Fruit fly (Drosophila melanogaster) whole organism, embryonic: ENCODE data around the gene CG9106.
A peak's percentile ranks its signal among the peaks of the same experiment; 100 is the strongest.

ENCODE experiments used
- Aef1 ChIP-seq: fragments of 200-800 bp; sonication (Bioruptor generic); IDR thresholded peaks from 3 replicates; pipeline ENCODE4 v1.3.6; 2022; ENCODE audit warnings: missing biosample characterization, missing genetic modification characterization
- CG10565 ChIP-seq: fragments of 200-800 bp; sonication (Bioruptor generic); optimal IDR thresholded peaks from 3 replicates; lab custom pipeline; 2016; ENCODE audit warnings: missing biosample characterization, mild to moderate bottlenecking, missing genetic modification characterization
- CG11560 ChIP-seq: fragments of 200-800 bp; sonication (Bioruptor generic); IDR thresholded peaks from 3 replicates; pipeline ENCODE4 v1.3.6; 2022; ENCODE audit warnings: missing biosample characterization, missing genetic modification characterization
- CG13775 ChIP-seq: fragments of 200-800 bp; sonication (Bioruptor generic); optimal IDR thresholded peaks from 3 replicates; lab custom pipeline; 2017; ENCODE audit warnings: missing biosample characterization, mild to moderate bottlenecking, missing genetic modification characterization
- CG14050 ChIP-seq: fragments of 200-800 bp; sonication (Bioruptor generic); IDR thresholded peaks from 3 replicates; pipeline ENCODE4 v1.3.6; 2022; ENCODE audit warnings: missing biosample characterization, missing genetic modification characterization
- CG14965 ChIP-seq: fragments of 200-800 bp; sonication (Bioruptor generic); optimal IDR thresholded peaks from 2 replicates; lab custom pipeline; 2016; ENCODE audit warnings: missing biosample characterization, missing genetic modification characterization, borderline replicate concordance
- CG15011 ChIP-seq: fragments of 200-800 bp; sonication (Bioruptor generic); optimal IDR thresholded peaks from 3 replicates; lab custom pipeline; 2018; ENCODE audit warnings: missing biosample characterization, mild to moderate bottlenecking, missing genetic modification characterization
- CG1647 ChIP-seq: fragments of 200-800 bp; sonication (Bioruptor generic); optimal IDR thresholded peaks from 3 replicates; lab custom pipeline; 2016; ENCODE audit warnings: missing biosample characterization, missing genetic modification characterization
- CG17829 ChIP-seq: fragments of 200-800 bp; optimal IDR thresholded peaks from 2 replicates; lab custom pipeline; 2019; ENCODE audit warnings: missing biosample characterization, mild to moderate bottlenecking, missing genetic modification characterization, moderate library complexity
- CG1792 ChIP-seq: fragments of 200-800 bp; sonication (Bioruptor generic); optimal IDR thresholded peaks from 2 replicates; lab custom pipeline; 2016; ENCODE audit warnings: missing biosample characterization, missing genetic modification characterization
- CG18262 ChIP-seq: fragments of 200-800 bp; optimal IDR thresholded peaks from 3 replicates; lab custom pipeline; 2019; ENCODE audit warnings: missing biosample characterization, mild to moderate bottlenecking, missing genetic modification characterization, moderate library complexity
- CG1832 ChIP-seq: fragments of 200-800 bp; sonication (Bioruptor generic); optimal IDR thresholded peaks from 2 replicates; lab custom pipeline; 2017; ENCODE audit warnings: missing biosample characterization, mild to moderate bottlenecking, missing genetic modification characterization, inconsistent platforms
- CG18476 ChIP-seq: fragments of 200-800 bp; sonication (Bioruptor generic); optimal IDR thresholded peaks from 2 replicates; lab custom pipeline; 2016; ENCODE audit warnings: missing biosample characterization, mild to moderate bottlenecking, missing genetic modification characterization
- CG18599 ChIP-seq: fragments of 200-800 bp; sonication (Bioruptor generic); optimal IDR thresholded peaks from 3 replicates; lab custom pipeline; 2017; ENCODE audit warnings: missing biosample characterization, missing genetic modification characterization, mild to moderate bottlenecking, moderate library complexity, missing genetic modification reagents
- CG2202 ChIP-seq: fragments of 200-800 bp; sonication (Bioruptor generic); optimal IDR thresholded peaks from 2 replicates; lab custom pipeline; 2018; ENCODE audit warnings: missing biosample characterization, mild to moderate bottlenecking, missing genetic modification characterization
- CG3065 ChIP-seq: fragments of 200-800 bp; sonication (Bioruptor generic); optimal IDR thresholded peaks from 2 replicates; lab custom pipeline; 2016; ENCODE audit warnings: missing biosample characterization, missing genetic modification characterization
- CG32532 ChIP-seq: fragments of 200-800 bp; sonication (Bioruptor generic); IDR thresholded peaks from 2 replicates; pipeline ENCODE4 v1.3.6; 2022; ENCODE audit warnings: missing biosample characterization, missing genetic modification characterization
- CG33213 ChIP-seq: fragments of 200-800 bp; sonication (Bioruptor generic); optimal IDR thresholded peaks from 3 replicates; lab custom pipeline; 2016; ENCODE audit warnings: missing biosample characterization, missing genetic modification characterization
- CG7786 ChIP-seq: fragments of 200-800 bp; sonication (Bioruptor generic); optimal IDR thresholded peaks from 2 replicates; lab custom pipeline; 2016; ENCODE audit warnings: missing biosample characterization, missing genetic modification characterization
- CG8388 ChIP-seq: fragments of 200-800 bp; sonication (Bioruptor generic); optimal IDR thresholded peaks from 2 replicates; lab custom pipeline; 2019; ENCODE audit warnings: missing biosample characterization, mild to moderate bottlenecking, missing genetic modification characterization, moderate library complexity
- CG9932 ChIP-seq: fragments of 200-800 bp; sonication (Bioruptor generic); IDR thresholded peaks from 2 replicates; pipeline ENCODE4 v1.3.6; 2022; ENCODE audit warnings: missing biosample characterization, missing genetic modification characterization
- Dp ChIP-seq: fragments of 200-800 bp; sonication (Bioruptor generic); optimal IDR thresholded peaks from 2 replicates; lab custom pipeline; 2018; ENCODE audit warnings: missing biosample characterization, mild to moderate bottlenecking, missing genetic modification characterization, moderate library complexity
- ERR ChIP-seq: fragments of 200-800 bp; sonication (Bioruptor generic); optimal IDR thresholded peaks from 2 replicates; lab custom pipeline; 2016; ENCODE audit warnings: missing biosample characterization, missing genetic modification characterization
- GATAe ChIP-seq: fragments of 200-800 bp; sonication (Bioruptor generic); conservative IDR thresholded peaks from 2 replicates; pipeline ENCODE4 v1.3.6; 2022; ENCODE audit warnings: missing biosample characterization, missing genetic modification characterization
- HLH54F ChIP-seq: fragments of 200-800 bp; sonication (Bioruptor generic); optimal IDR thresholded peaks from 3 replicates; lab custom pipeline; 2016; ENCODE audit warnings: missing biosample characterization, missing genetic modification characterization
- Lpt ChIP-seq: fragments of >200 bp; optimal IDR thresholded peaks from 2 replicates; lab custom pipeline; 2018; ENCODE audit warnings: missing biosample characterization, missing genetic modification characterization
- NC2α ChIP-seq: fragments of 200-800 bp; sonication (Bioruptor generic); optimal IDR thresholded peaks from 2 replicates; lab custom pipeline; 2016; ENCODE audit warnings: missing biosample characterization, missing genetic modification characterization
- NfI ChIP-seq: fragments of 200-800 bp; sonication (Bioruptor generic); optimal IDR thresholded peaks from 3 replicates; lab custom pipeline; 2018; ENCODE audit warnings: missing biosample characterization, mild to moderate bottlenecking, missing genetic modification characterization, moderate library complexity
- Poxn ChIP-seq: fragments of 200-800 bp; sonication (Bioruptor generic); IDR thresholded peaks from 2 replicates; pipeline ENCODE4 v1.3.6; 2022; ENCODE audit warnings: missing biosample characterization, missing genetic modification characterization
- Taf1 ChIP-seq: fragments of 200-800 bp; sonication (Bioruptor generic); IDR thresholded peaks from 2 replicates; pipeline ENCODE4 v1.3.6; 2022; ENCODE audit warnings: missing biosample characterization, missing genetic modification characterization
- al ChIP-seq: fragments of 200-800 bp; sonication (Bioruptor generic); IDR thresholded peaks from 2 replicates; pipeline ENCODE4 v1.3.6; 2022; ENCODE audit warnings: missing biosample characterization, missing genetic modification characterization
- bowl ChIP-seq: fragments of 200-800 bp; sonication (Bioruptor generic); IDR thresholded peaks from 2 replicates; pipeline ENCODE4 v1.3.6; 2022; ENCODE audit warnings: missing biosample characterization, missing genetic modification characterization
- cad ChIP-seq: fragments of >200 bp; optimal IDR thresholded peaks from 2 replicates; lab custom pipeline; 2017; ENCODE audit warnings: missing biosample characterization, missing genetic modification characterization
- caup ChIP-seq: fragments of 200-800 bp; sonication (Bioruptor generic); optimal IDR thresholded peaks from 3 replicates; lab custom pipeline; 2017; ENCODE audit warnings: missing biosample characterization, mild to moderate bottlenecking, missing genetic modification characterization, moderate library complexity; ENCODE audit not compliant: severe bottlenecking
- dati ChIP-seq: fragments of 200-800 bp; sonication (Bioruptor generic); IDR thresholded peaks from 2 replicates; pipeline ENCODE4 v1.3.6; 2022; ENCODE audit warnings: missing biosample characterization, missing genetic modification characterization
- exex ChIP-seq: fragments of 200-800 bp; sonication (Bioruptor generic); optimal IDR thresholded peaks from 4 replicates; lab custom pipeline; 2018; ENCODE audit warnings: missing biosample characterization, mild to moderate bottlenecking, missing genetic modification characterization, moderate library complexity
- fu2 ChIP-seq: fragments of 200-800 bp; sonication (Bioruptor generic); optimal IDR thresholded peaks from 2 replicates; lab custom pipeline; 2016; ENCODE audit warnings: missing biosample characterization, missing genetic modification characterization
- gfzf ChIP-seq: fragments of 200-800 bp; sonication (Bioruptor generic); optimal IDR thresholded peaks from 2 replicates; lab custom pipeline; 2016; ENCODE audit warnings: missing biosample characterization, mild to moderate bottlenecking, missing genetic modification characterization, moderate library complexity
- gro ChIP-seq: fragments of 200-800 bp; sonication (Bioruptor generic); optimal IDR thresholded peaks from 2 replicates; lab custom pipeline; 2016; ENCODE audit warnings: missing biosample characterization, missing genetic modification characterization
- lmd ChIP-seq: fragments of 200-800 bp; sonication (Bioruptor generic); IDR thresholded peaks from 2 replicates; pipeline ENCODE4 v1.3.6; 2022; ENCODE audit warnings: missing biosample characterization, missing genetic modification characterization
- lola ChIP-seq, 3 experiments: fragments of >200 bp in 2 of 3; fragments of 200-800 bp in 1 of 3; sonication (Bioruptor generic) in 1 of 3; optimal IDR thresholded peaks; 2 replicates each; lab custom pipeline; 2017 to 2019; ENCODE audit warnings: missing biosample characterization in 3 of 3, missing genetic modification characterization in 3 of 3, mild to moderate bottlenecking in 1 of 3, moderate library complexity in 1 of 3
- luna ChIP-seq: fragments of 200-800 bp; sonication (Bioruptor generic); optimal IDR thresholded peaks from 2 replicates; lab custom pipeline; 2016; ENCODE audit warnings: missing biosample characterization, missing genetic modification characterization
- mirr ChIP-seq: fragments of 200-800 bp; sonication (Bioruptor generic); optimal IDR thresholded peaks from 3 replicates; lab custom pipeline; 2018; ENCODE audit warnings: missing biosample characterization, mild to moderate bottlenecking, missing genetic modification characterization
- nmo ChIP-seq: fragments of 200-800 bp; sonication (Bioruptor generic); optimal IDR thresholded peaks from 2 replicates; lab custom pipeline; 2018; ENCODE audit warnings: missing biosample characterization, mild to moderate bottlenecking, missing genetic modification characterization, moderate library complexity
- pb ChIP-seq: fragments of 200-800 bp; sonication (Bioruptor generic); optimal IDR thresholded peaks from 3 replicates; lab custom pipeline; 2016; ENCODE audit warnings: missing biosample characterization, missing genetic modification characterization
- pnt ChIP-seq: fragments of 200-800 bp; sonication (Bioruptor generic); optimal IDR thresholded peaks from 3 replicates; lab custom pipeline; 2016; ENCODE audit warnings: missing biosample characterization, missing genetic modification characterization
- sug ChIP-seq: fragments of 200-800 bp; optimal IDR thresholded peaks from 2 replicates; lab custom pipeline; 2019; ENCODE audit warnings: missing biosample characterization, mild to moderate bottlenecking, missing genetic modification characterization, moderate library complexity
- tap ChIP-seq: fragments of 200-800 bp; optimal IDR thresholded peaks from 3 replicates; lab custom pipeline; 2019; ENCODE audit warnings: missing biosample characterization, mild to moderate bottlenecking, missing genetic modification characterization, moderate library complexity
- trem ChIP-seq: fragments of 200-800 bp; optimal IDR thresholded peaks from 3 replicates; lab custom pipeline; 2019; ENCODE audit warnings: missing biosample characterization, mild to moderate bottlenecking, missing genetic modification characterization, moderate library complexity
- twi ChIP-seq: fragments of 200-800 bp; optimal IDR thresholded peaks from 2 replicates; lab custom pipeline; 2019; ENCODE audit warnings: missing biosample characterization, mild to moderate bottlenecking, missing genetic modification characterization, moderate library complexity

CG9106 gene

DNA sequence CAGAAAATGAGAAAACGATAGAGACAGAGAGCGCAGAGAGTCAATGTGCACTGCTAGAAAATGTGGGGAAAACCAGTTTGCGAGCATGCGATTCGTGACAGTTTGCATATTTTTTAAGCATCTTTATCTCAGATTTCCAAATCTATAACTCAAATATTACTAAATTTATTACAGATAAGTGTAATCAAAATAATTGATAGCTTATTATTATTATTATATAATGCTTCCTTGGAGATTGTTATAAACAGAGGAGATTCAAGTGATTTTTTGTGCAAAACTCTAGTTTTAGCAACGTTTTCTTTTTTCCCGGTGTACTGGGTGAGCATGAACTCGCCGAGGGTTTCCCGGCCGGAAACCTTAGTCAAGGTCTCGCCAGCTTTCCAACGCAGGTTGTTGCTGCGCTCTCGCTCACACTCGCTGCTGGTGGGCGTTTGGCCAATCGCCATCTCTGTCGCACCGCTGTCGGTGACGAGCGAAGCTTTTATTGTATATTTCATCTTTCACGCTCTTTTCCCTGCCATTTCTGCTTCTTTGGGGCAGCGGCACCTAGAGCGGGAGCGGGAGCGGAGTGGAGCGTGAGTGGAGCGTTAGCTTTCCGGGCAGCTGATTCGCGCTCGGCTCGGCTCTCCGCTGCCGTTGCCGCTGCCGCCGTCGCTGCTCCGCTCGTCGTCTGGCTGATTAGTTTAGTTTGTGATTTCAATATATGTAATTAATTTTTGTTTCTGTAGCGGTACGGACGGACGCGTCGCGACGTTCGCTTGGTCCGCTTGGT is 26.3 kb upstream of the CG9106 start (continued):
- peak; percentile 97 for TF ChIP-seq CG32532 (GFP tag; lab: Robert Waterston, UW)
- TF ChIP-seq CG18599 (GFP tag; lab: Kevin White, UChicago): peak; percentile 98
- TF ChIP-seq CG15011 (GFP tag; lab: Kevin White, UChicago): peak; percentile 98
- TF ChIP-seq CG3065 (GFP tag; lab: Kevin White, UChicago): peak; percentile 90
- TF ChIP-seq CG13775 (GFP tag; lab: Kevin White, UChicago): peak; percentile 97
- peak; percentile 12 for TF ChIP-seq gro (GFP tag; lab: Kevin White, UChicago)
- peak; percentile 75 for TF ChIP-seq CG7786 (GFP tag; lab: Kevin White, UChicago)
- TF ChIP-seq pnt (GFP tag; lab: Kevin White, UChicago): peak; percentile 76
- peak; percentile 87 for TF ChIP-seq CG1832 (GFP tag; lab: Kevin White, UChicago)
- TF ChIP-seq exex (tag; lab: Kevin White, UChicago): peak; percentile 87
- TF ChIP-seq ERR (GFP tag; lab: Kevin White, UChicago): no peak
- TF ChIP-seq lmd (GFP tag; lab: Robert Waterston, UW): peak; percentile 99
- peak; percentile 91 for TF ChIP-seq CG11560 (tag; lab: Robert Waterston, UW)
- peak; percentile 28 for TF ChIP-seq CG1792 (GFP tag; lab: Kevin White, UChicago)
- peak; percentile 16 for TF ChIP-seq luna
- TF ChIP-seq nmo: peak; percentile 99
- TF ChIP-seq bowl: peak; percentile 85
- peak; percentile 76 for TF ChIP-seq fu2 (GFP tag; lab: Kevin White, UChicago)
- peak; percentile 26 for TF ChIP-seq Dp (GFP tag; lab: Kevin White, UChicago)
- TF ChIP-seq pb (GFP tag; lab: Kevin White, UChicago): peak; percentile 16
- peak; percentile 97 for TF ChIP-seq CG9932 (GFP tag; lab: Robert Waterston, UW)
- TF ChIP-seq cad (GFP tag; lab: Kevin White, UChicago): no peak
- TF ChIP-seq mirr: peak; percentile 70
- peak; percentile 96 for TF ChIP-seq tap
- peak; percentile 87 for TF ChIP-seq CG18476 (GFP tag; lab: Kevin White, UChicago)
- TF ChIP-seq CG17829: peak; percentile 97
- peak; percentile 98 for TF ChIP-seq NfI (GFP tag; lab: Kevin White, UChicago)
- peak; percentile 72 for TF ChIP-seq CG10565 (GFP tag; lab: Kevin White, UChicago)
- no peak for TF ChIP-seq CG14965 (GFP tag; lab: Kevin White, UChicago)
- peak; percentile 98 for TF ChIP-seq caup
- no peak for TF ChIP-seq Lpt (GFP tag; lab: Kevin White, UChicago)
- TF ChIP-seq al: peak; percentile 97
- no peak for TF ChIP-seq gfzf
- TF ChIP-seq NC2α (GFP tag; lab: Kevin White, UChicago): peak; percentile 21
- peak; percentile 91 for TF ChIP-seq Poxn
- TF ChIP-seq GATAe (GFP tag; lab: Robert Waterston, UW): peak; percentile 90
- peak; percentile 95 for TF ChIP-seq Taf1 (GFP tag; lab: Robert Waterston, UW)
- TF ChIP-seq CG2202 (tag; lab: Kevin White, UChicago): peak; percentile 83
- TF ChIP-seq HLH54F (GFP tag; lab: Kevin White, UChicago): peak; percentile 77
- peak in 1 of 3 experiments; percentile 94 for TF ChIP-seq lola (GFP tag; optimal IDR thresholded peaks at IDR 0.05; lab: Kevin White, UChicago)
- peak; percentile 97 for TF ChIP-seq Aef1 (GFP tag; lab: Robert Waterston, UW)
- peak; percentile 52 for TF ChIP-seq CG33213 (GFP tag; lab: Kevin White, UChicago)
- TF ChIP-seq CG14050 (GFP tag; lab: Robert Waterston, UW): peak; percentile 96
- peak; percentile 96 for TF ChIP-seq CG8388
- peak; percentile 99 for TF ChIP-seq sug
- TF ChIP-seq trem (tag; lab: Kevin White, UChicago): peak; percentile 92
- peak; percentile 52 for TF ChIP-seq CG1647
- TF ChIP-seq CG18262: peak; percentile 97
- peak; percentile 93 for TF ChIP-seq twi (tag; lab: Kevin White, UChicago)
- TF ChIP-seq dati (GFP tag; lab: Robert Waterston, UW): peak; percentile 85
